ENCODE assay signal across 5 fruit fly cellular contexts in genomic region chr2L:10250441-10250847, dm6.
TF ChIP-seq lines count a peak whose summit lies in the region.

Gene bsk, minus strand, starts transcription at chr2L:10250501.
Gene CG31717, plus strand, starts transcription at chr2L:10250737.

- TF ChIP-seq CTCF in whole organism, embryonic (GFP tag; optimal IDR thresholded peaks at IDR 0.05; lab: Kevin White, UChicago): no peak

TF ChIP-seq in whole organism, adult, 20 proteins besides CTCF, POLR2A, EP300 and RAD21:
- TF ChIP-seq cic (GFP tag; optimal IDR thresholded peaks at IDR 0.05; lab: Kevin White, UChicago): peak; percentile 38
- TF ChIP-seq Clk (GFP tag; optimal IDR thresholded peaks at IDR 0.05; lab: Kevin White, UChicago): no peak
- peak; percentile 98 for TF ChIP-seq kay (GFP tag; lab: Kevin White, UChicago; ENCODE audit: borderline replicate concordance)
- TF ChIP-seq cnc (optimal IDR thresholded peaks at IDR 0.05; lab: Kevin White, UChicago): no peak
- TF ChIP-seq CG7045 (GFP tag; optimal IDR thresholded peaks at IDR 0.05; lab: Kevin White, UChicago): no peak
- peak; percentile 25 for TF ChIP-seq CG14711 (tag; optimal IDR thresholded peaks at IDR 0.05; lab: Kevin White, UChicago)
- TF ChIP-seq CG11617 (GFP tag; optimal IDR thresholded peaks at IDR 0.05; lab: Kevin White, UChicago): no peak
- no peak for TF ChIP-seq CG12768 (GFP tag; optimal IDR thresholded peaks at IDR 0.05; lab: Kevin White, UChicago)
- TF ChIP-seq Mnt (GFP tag; optimal IDR thresholded peaks at IDR 0.05; lab: Kevin White, UChicago): peak; percentile 30
- peak; percentile 51 for TF ChIP-seq bab1 (GFP tag; optimal IDR thresholded peaks at IDR 0.05; lab: Kevin White, UChicago)

TF ChIP-seq in whole organism, embryonic, 481 proteins besides CTCF, POLR2A, EP300 and RAD21 (continues in another document):
- TF ChIP-seq CG4424 (GFP tag; optimal IDR thresholded peaks at IDR 0.05; lab: Kevin White, UChicago) (no peak), HLH4C (GFP tag; IDR thresholded peaks at IDR 0.05; lab: Robert Waterston, UW; ENCODE audit: partially characterized antibody) (peak; percentile 49; the same call in 1 of the 3 replicates), Sox102F (GFP tag; optimal IDR thresholded peaks at IDR 0.05; lab: Kevin White, UChicago) (no peak), ATbp (GFP tag; optimal IDR thresholded peaks at IDR 0.05; lab: Kevin White, UChicago) (no peak), nerfin-1 (tag; optimal IDR thresholded peaks at IDR 0.05; lab: Kevin White, UChicago) (peak; percentile 38), BtbVII (GFP tag; optimal IDR thresholded peaks at IDR 0.05; lab: Kevin White, UChicago) (no peak), her (GFP tag; optimal IDR thresholded peaks at IDR 0.05; lab: Kevin White, UChicago) (no peak), HLHmδ (GFP tag; optimal IDR thresholded peaks at IDR 0.05; lab: Kevin White, UChicago) (no peak), CG4282 (GFP tag; optimal IDR thresholded peaks at IDR 0.05; lab: Kevin White, UChicago) (no peak), dpn (GFP tag; optimal IDR thresholded peaks at IDR 0.05; lab: Kevin White, UChicago) (peak in 1 of 2 experiments; percentile 12), CG4360 (GFP tag; IDR thresholded peaks at IDR 0.05; lab: Robert Waterston, UW) (peak; percentile 53; the same call in 1 of the 2 replicates), Gug (GFP tag; IDR thresholded peaks at IDR 0.05; lab: Robert Waterston, UW) (no peak), D19A (tag; optimal IDR thresholded peaks at IDR 0.05; lab: Kevin White, UChicago) (no peak), tll (GFP tag; optimal IDR thresholded peaks at IDR 0.05; lab: Kevin White, UChicago) (peak in 1 of 2 experiments; percentile 53), CG3995 (GFP tag; optimal IDR thresholded peaks at IDR 0.05; lab: Kevin White, UChicago) (peak; percentile 62), Mad (GFP tag; optimal IDR thresholded peaks at IDR 0.05; lab: Kevin White, UChicago) (no peak), trem (tag; optimal IDR thresholded peaks at IDR 0.05; lab: Kevin White, UChicago) (peak; percentile 82), CG17802 (tag; optimal IDR thresholded peaks at IDR 0.05; lab: Kevin White, UChicago) (no peak), insv (GFP tag; optimal IDR thresholded peaks at IDR 0.05; lab: Kevin White, UChicago) (no peak), sens-2 (GFP tag; IDR thresholded peaks at IDR 0.05; lab: Robert Waterston, UW) (no peak)

TF ChIP-seq in whole organism, prepupa, 60 proteins besides CTCF, POLR2A, EP300 and RAD21:
- no peak for TF ChIP-seq pdm3 (GFP tag; optimal IDR thresholded peaks at IDR 0.05; lab: Kevin White, UChicago)
- TF ChIP-seq esn (GFP tag; optimal IDR thresholded peaks at IDR 0.05; lab: Kevin White, UChicago): peak; percentile 6
- TF ChIP-seq Eip78C (GFP tag; lab: Kevin White, UChicago): peak; percentile 79
- TF ChIP-seq CG6163 (GFP tag; IDR thresholded peaks at IDR 0.05; lab: Robert Waterston, UW): no peak
- peak; percentile 10 for TF ChIP-seq lz (GFP tag; optimal IDR thresholded peaks at IDR 0.05; lab: Kevin White, UChicago)
- no peak for TF ChIP-seq fd59A (GFP tag; optimal IDR thresholded peaks at IDR 0.05; lab: Kevin White, UChicago)
- TF ChIP-seq Sox102F (GFP tag; optimal IDR thresholded peaks at IDR 0.05; lab: Kevin White, UChicago): no peak
- no peak for TF ChIP-seq net (GFP tag; optimal IDR thresholded peaks at IDR 0.05; lab: Kevin White, UChicago)
- TF ChIP-seq fkh (GFP tag; optimal IDR thresholded peaks at IDR 0.05; lab: Kevin White, UChicago): peak; percentile 36
- peak; percentile 97 for TF ChIP-seq dsx (GFP tag; optimal IDR thresholded peaks at IDR 0.05; lab: Kevin White, UChicago; ENCODE audit: poor library complexity, severe bottlenecking)
- TF ChIP-seq ss (GFP tag; optimal IDR thresholded peaks at IDR 0.05; lab: Kevin White, UChicago): no peak
TF ChIP-seq in whole organism, prepupa: peak in this region for 5.

TF ChIP-seq in whole organism, pupa, 21 proteins besides CTCF, POLR2A, EP300 and RAD21:
- no peak for TF ChIP-seq CG4496 (GFP tag; IDR thresholded peaks at IDR 0.05; lab: Robert Waterston, UW)
- peak; percentile 43 for TF ChIP-seq EcR (GFP tag; optimal IDR thresholded peaks at IDR 0.05; lab: Kevin White, UChicago)
TF ChIP-seq in whole organism, pupa: peak in this region for 1.

TF ChIP-seq in whole organism, wandering third instar larva, 38 proteins besides CTCF, POLR2A, EP300 and RAD21:
- TF ChIP-seq jim (GFP tag; optimal IDR thresholded peaks at IDR 0.05; lab: Kevin White, UChicago) (peak; percentile 71), tai (GFP tag; optimal IDR thresholded peaks at IDR 0.05; lab: Kevin White, UChicago) (peak; percentile 60), rgr (GFP tag; optimal IDR thresholded peaks at IDR 0.05; lab: Kevin White, UChicago) (no peak), GATAd (GFP tag; optimal IDR thresholded peaks at IDR 0.05; lab: Kevin White, UChicago) (no peak), Sp1 (GFP tag; optimal IDR thresholded peaks at IDR 0.05; lab: Kevin White, UChicago) (no peak), Hr78 (GFP tag; optimal IDR thresholded peaks at IDR 0.05; lab: Kevin White, UChicago) (no peak), Jra (GFP tag; optimal IDR thresholded peaks at IDR 0.05; lab: Kevin White, UChicago) (peak; percentile 32)
